Worm (Caenorhabditis elegans) whole organism, L3 larva: ENCODE measurements around the gene ZC374.2.

Experiments used
- ZK546.5 ChIP-seq: sonication (generic microtip); optimal IDR thresholded peaks from 2 replicates; lab custom pipeline; 2017; ENCODE audit warnings: missing biosample characterization, missing genetic modification characterization
- ceh-16 ChIP-seq: sonication (generic microtip); optimal IDR thresholded peaks from 2 replicates; lab custom pipeline; 2017; ENCODE audit warnings: missing biosample characterization, missing genetic modification characterization
- elt-2 ChIP-seq: sonication (generic microtip); optimal IDR thresholded peaks from 2 replicates; lab custom pipeline; 2016; ENCODE audit warnings: missing genetic modification reagents, mild to moderate bottlenecking, missing genetic modification characterization, missing compliant biosample characterization
- fkh-10 ChIP-seq: sonication (generic microtip); optimal IDR thresholded peaks from 2 replicates; lab custom pipeline; 2017; ENCODE audit warnings: missing biosample characterization, missing genetic modification reagents, missing genetic modification characterization
- fos-1 ChIP-seq: fragments of 150-350 bp; optimal IDR thresholded peaks from 2 replicates; lab custom pipeline; 2014; ENCODE audit warnings: missing biosample characterization, missing genetic modification characterization
- hmg-11 ChIP-seq: sonication (generic microtip); optimal IDR thresholded peaks from 2 replicates; lab custom pipeline; 2016; ENCODE audit warnings: missing genetic modification characterization, missing compliant biosample characterization
- mdl-1 ChIP-seq: fragments of 150-350 bp; optimal IDR thresholded peaks from 2 replicates; lab custom pipeline; 2014; ENCODE audit warnings: missing biosample characterization, missing genetic modification characterization
- nhr-12 ChIP-seq: fragments of 150-350 bp; optimal IDR thresholded peaks from 2 replicates; lab custom pipeline; 2014; ENCODE audit warnings: missing biosample characterization, missing genetic modification characterization
- nhr-237 ChIP-seq: fragments of 150-350 bp; optimal IDR thresholded peaks from 2 replicates; lab custom pipeline; 2014; ENCODE audit warnings: missing biosample characterization, missing genetic modification characterization
- nhr-28 ChIP-seq: fragments of 150-350 bp; optimal IDR thresholded peaks from 2 replicates; lab custom pipeline; 2014; ENCODE audit warnings: missing biosample characterization, missing genetic modification characterization
- pha-4 ChIP-seq: fragments of 150-350 bp; optimal IDR thresholded peaks from 2 replicates; lab custom pipeline; 2014; ENCODE audit warnings: missing biosample characterization, missing genetic modification reagents, missing genetic modification characterization
- pqm-1 ChIP-seq: fragments of 150-350 bp; optimal IDR thresholded peaks from 2 replicates; lab custom pipeline; 2017; ENCODE audit warnings: missing biosample characterization, missing genetic modification characterization, inconsistent platforms
- unc-62 ChIP-seq: fragments of 150-350 bp; sonication (generic microtip); optimal IDR thresholded peaks from 4 replicates; lab custom pipeline; 2014; ENCODE audit warnings: missing biosample characterization, missing genetic modification reagents, missing genetic modification characterization
- ztf-11 ChIP-seq: fragments of 150-350 bp; optimal IDR thresholded peaks from 2 replicates; lab custom pipeline; 2014; ENCODE audit warnings: missing biosample characterization, missing genetic modification characterization

DNA sequence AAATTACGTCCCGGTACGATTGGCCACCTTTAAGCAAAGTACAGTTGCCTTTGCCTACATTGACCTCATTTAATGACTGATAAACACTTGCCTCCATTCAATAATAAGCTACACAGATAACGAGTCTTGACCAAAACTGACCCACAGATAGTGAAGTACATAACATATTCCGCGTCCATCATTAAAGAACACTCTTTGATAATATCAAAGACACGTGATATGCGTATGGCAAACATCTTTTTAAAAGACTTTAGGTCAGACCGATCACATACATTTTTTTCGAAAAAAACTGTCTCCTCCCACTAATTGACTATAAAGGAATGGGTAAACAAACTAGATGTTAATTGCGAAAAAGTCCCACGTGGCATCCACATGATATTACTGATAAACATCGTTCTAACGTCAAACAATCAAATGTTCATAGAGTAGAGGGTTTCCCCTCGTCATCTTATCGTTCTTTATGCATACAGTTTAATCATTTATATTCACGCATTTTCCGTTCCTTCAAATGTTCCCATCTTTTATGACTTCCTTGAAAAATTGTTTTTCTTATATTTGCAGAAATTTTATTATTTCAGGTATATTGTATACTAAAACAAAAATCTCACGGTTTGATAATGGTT, 36.9 kb upstream of the ZC374.2 start, which contains the start of gene W07E11.1:
- TF ChIP-seq unc-62 (no peak), pqm-1 (tag; lab: Kevin White, UChicago) (peak; percentile 84), pha-4 (tag; lab: Kevin White, UChicago) (peak; percentile 4), fkh-10 (no peak), ZK546.5 (tag; lab: Kevin White, UChicago) (no peak), ztf-11 (no peak), nhr-12 (tag; lab: Kevin White, UChicago) (no peak), elt-2 (tag; lab: Kevin White, UChicago) (peak; percentile 97), hmg-11 (tag; lab: Kevin White, UChicago) (no peak), nhr-28 (tag; lab: Kevin White, UChicago) (no peak), mdl-1 (no peak), ceh-16 (tag; lab: Kevin White, UChicago) (no peak), nhr-237 (tag; lab: Kevin White, UChicago) (no peak), fos-1 (tag; lab: Kevin White, UChicago) (no peak)
